Worm (Caenorhabditis elegans): ENCODE data around the gene srg-28.
A peak's percentile ranks its signal among the peaks of the same experiment; 100 is the strongest.

ce11 chrV:5329677-5330266 lies 4.9 kb upstream of the srg-28 start:
- TF ChIP-seq ama-1 (optimal IDR thresholded peaks at IDR 0.05), result no peak
- TF ChIP-seq ceh-13 (GFP tag; optimal IDR thresholded peaks at IDR 0.05), result no peak
- TF ChIP-seq ets-7 (tag; optimal IDR thresholded peaks at IDR 0.05), result no peak
- no peak for TF ChIP-seq sea-1 (GFP tag; conservative IDR thresholded peaks at IDR 0.05)
- no peak for TF ChIP-seq hmbx-1 (tag; optimal IDR thresholded peaks at IDR 0.05)
- no peak for TF ChIP-seq tra-4 (tag; optimal IDR thresholded peaks at IDR 0.05)
- TF ChIP-seq flt-1 (GFP tag; IDR thresholded peaks at IDR 0.05), result no peak
- TF ChIP-seq hmg-4 (GFP tag; optimal IDR thresholded peaks at IDR 0.05), result no peak
- no peak for TF ChIP-seq F13C5.2 (tag; optimal IDR thresholded peaks at IDR 0.05)
- TF ChIP-seq scrt-1 (GFP tag; IDR thresholded peaks at IDR 0.05), result 0 out of 2 replicates have a peak, but pooled peaks have one; percentile 25
- no peak for TF ChIP-seq pes-1 (GFP tag; IDR thresholded peaks at IDR 0.05)
- no peak for TF ChIP-seq hnd-1 (tag; optimal IDR thresholded peaks at IDR 0.05)
- TF ChIP-seq aly-1 (tag; optimal IDR thresholded peaks at IDR 0.05), result no peak
- no peak for TF ChIP-seq B0310.2 (tag; optimal IDR thresholded peaks at IDR 0.05)

All from whole organism, early embryonic.